Fruit fly (Drosophila melanogaster) whole organism, embryonic: ENCODE results near the gene CG10761.

Experiments used
- B-H1 ChIP-seq: fragments of 200-800 bp; sonication (Bioruptor generic); IDR thresholded peaks from 3 replicates; pipeline ENCODE4 v1.3.6; 2022; ENCODE audit warnings: missing biosample characterization, missing genetic modification characterization
- Bgb ChIP-seq: fragments of 200-800 bp; sonication (Bioruptor generic); IDR thresholded peaks from 2 replicates; pipeline ENCODE4 v1.3.6; 2022; ENCODE audit warnings: missing biosample characterization, missing genetic modification characterization; ENCODE audit not compliant: partially characterized antibody
- C15 ChIP-seq: fragments of 200-800 bp; sonication (Bioruptor generic); IDR thresholded peaks from 3 replicates; pipeline ENCODE4 v1.3.6; 2022; ENCODE audit warnings: missing biosample characterization, missing genetic modification characterization
- CG1024 ChIP-seq: fragments of 200-800 bp; sonication (Bioruptor generic); IDR thresholded peaks from 2 replicates; pipeline ENCODE4 v1.3.6; 2022; ENCODE audit warnings: missing biosample characterization, missing genetic modification characterization
- CG10267 ChIP-seq: fragments of 200-800 bp; sonication (Bioruptor generic); optimal IDR thresholded peaks from 2 replicates; lab custom pipeline; 2018; ENCODE audit warnings: missing biosample characterization, mild to moderate bottlenecking, missing genetic modification characterization, moderate library complexity
- CG11093 ChIP-seq: fragments of 200-800 bp; sonication (Bioruptor generic); IDR thresholded peaks from 3 replicates; pipeline ENCODE4 v1.3.6; 2022; ENCODE audit warnings: missing biosample characterization, missing genetic modification characterization
- CG11456 ChIP-seq: fragments of 200-800 bp; sonication (Bioruptor generic); IDR thresholded peaks from 3 replicates; pipeline ENCODE4 v1.3.6; 2022; ENCODE audit warnings: missing biosample characterization, missing genetic modification characterization
- CG14710 ChIP-seq: fragments of 200-800 bp; sonication (Bioruptor generic); optimal IDR thresholded peaks from 3 replicates; lab custom pipeline; 2019; ENCODE audit warnings: missing biosample characterization, mild to moderate bottlenecking, missing genetic modification characterization, moderate library complexity
- CG14965 ChIP-seq: fragments of 200-800 bp; sonication (Bioruptor generic); optimal IDR thresholded peaks from 2 replicates; lab custom pipeline; 2016; ENCODE audit warnings: missing biosample characterization, missing genetic modification characterization, borderline replicate concordance
- CG15073 ChIP-seq: fragments of 200-800 bp; sonication (Bioruptor generic); optimal IDR thresholded peaks from 2 replicates; lab custom pipeline; 2016; ENCODE audit warnings: missing biosample characterization, missing genetic modification characterization
- CG17912 ChIP-seq: fragments of 200-800 bp; sonication (Bioruptor generic); optimal IDR thresholded peaks from 2 replicates; lab custom pipeline; 2018; ENCODE audit warnings: missing biosample characterization, mild to moderate bottlenecking, missing genetic modification characterization
- CG1832 ChIP-seq: fragments of 200-800 bp; sonication (Bioruptor generic); optimal IDR thresholded peaks from 2 replicates; lab custom pipeline; 2017; ENCODE audit warnings: missing biosample characterization, mild to moderate bottlenecking, missing genetic modification characterization, inconsistent platforms
- CG2712 ChIP-seq: fragments of 200-800 bp; optimal IDR thresholded peaks from 3 replicates; lab custom pipeline; 2019; ENCODE audit warnings: missing biosample characterization, mild to moderate bottlenecking, missing genetic modification characterization, moderate library complexity
- CG30403 ChIP-seq: fragments of 200-800 bp; sonication (Bioruptor generic); optimal IDR thresholded peaks from 3 replicates; lab custom pipeline; 2016; ENCODE audit warnings: missing biosample characterization, missing genetic modification characterization
- CG31365 ChIP-seq: fragments of 200-800 bp; sonication (Bioruptor generic); optimal IDR thresholded peaks from 2 replicates; lab custom pipeline; 2018; ENCODE audit warnings: missing biosample characterization, mild to moderate bottlenecking, missing genetic modification characterization
- CG32767 ChIP-seq: fragments of 200-800 bp; sonication (Bioruptor generic); IDR thresholded peaks from 2 replicates; pipeline ENCODE4 v1.3.6; 2022; ENCODE audit warnings: missing biosample characterization, missing genetic modification characterization
- CG3995 ChIP-seq: fragments of 200-800 bp; sonication (Bioruptor generic); optimal IDR thresholded peaks from 3 replicates; lab custom pipeline; 2016; ENCODE audit warnings: missing biosample characterization, missing genetic modification characterization
- CG6175 ChIP-seq: fragments of 200-800 bp; sonication (Bioruptor generic); IDR thresholded peaks from 3 replicates; pipeline ENCODE4 v1.3.6; 2022; ENCODE audit warnings: missing biosample characterization, missing genetic modification characterization
- CG6854 ChIP-seq: fragments of 200-800 bp; sonication (Bioruptor generic); optimal IDR thresholded peaks from 3 replicates; lab custom pipeline; 2017; ENCODE audit warnings: missing biosample characterization, mild to moderate bottlenecking, missing genetic modification characterization
- CG7786 ChIP-seq: fragments of 200-800 bp; sonication (Bioruptor generic); optimal IDR thresholded peaks from 2 replicates; lab custom pipeline; 2016; ENCODE audit warnings: missing biosample characterization, missing genetic modification characterization
- CG8359 ChIP-seq: fragments of 200-800 bp; sonication (Bioruptor generic); optimal IDR thresholded peaks from 2 replicates; lab custom pipeline; 2017; ENCODE audit warnings: missing biosample characterization, mild to moderate bottlenecking, missing genetic modification characterization, borderline replicate concordance
- Camta ChIP-seq: fragments of 200-800 bp; sonication (Bioruptor generic); optimal IDR thresholded peaks from 2 replicates; lab custom pipeline; 2016; ENCODE audit warnings: missing biosample characterization, missing genetic modification characterization
- Dp ChIP-seq: fragments of 200-800 bp; sonication (Bioruptor generic); optimal IDR thresholded peaks from 2 replicates; lab custom pipeline; 2018; ENCODE audit warnings: missing biosample characterization, mild to moderate bottlenecking, missing genetic modification characterization, moderate library complexity
- Fer2 ChIP-seq: fragments of 200-800 bp; sonication (Bioruptor generic); optimal IDR thresholded peaks from 2 replicates; lab custom pipeline; 2018; ENCODE audit warnings: missing biosample characterization, mild to moderate bottlenecking, missing genetic modification characterization, moderate library complexity
- Fer3 ChIP-seq: fragments of 200-800 bp; sonication (Bioruptor generic); optimal IDR thresholded peaks from 2 replicates; lab custom pipeline; 2018; ENCODE audit warnings: missing biosample characterization, mild to moderate bottlenecking, missing genetic modification characterization, moderate library complexity
- H15 ChIP-seq: fragments of 200-800 bp; sonication (Bioruptor generic); IDR thresholded peaks from 3 replicates; pipeline ENCODE4 v1.3.6; 2022; ENCODE audit warnings: missing biosample characterization, missing genetic modification characterization
- HLH4C ChIP-seq: fragments of 200-800 bp; sonication (Bioruptor generic); IDR thresholded peaks from 3 replicates; pipeline ENCODE4 v1.3.6; 2022; ENCODE audit warnings: missing biosample characterization, missing genetic modification characterization; ENCODE audit not compliant: partially characterized antibody
- Hr3 ChIP-seq: fragments of 200-800 bp; sonication (Bioruptor generic); optimal IDR thresholded peaks from 3 replicates; lab custom pipeline; 2016; ENCODE audit warnings: missing biosample characterization, missing genetic modification characterization
- Kr ChIP-seq: fragments of 200-800 bp; sonication (Bioruptor generic); optimal IDR thresholded peaks from 2 replicates; lab custom pipeline; 2017; ENCODE audit warnings: missing biosample characterization, mild to moderate bottlenecking, missing genetic modification characterization
- MBD-R2 ChIP-seq: fragments of 200-800 bp; sonication (Bioruptor generic); IDR thresholded peaks from 2 replicates; pipeline ENCODE4 v1.3.6; 2022; ENCODE audit warnings: missing biosample characterization, missing genetic modification characterization
- Mes4 ChIP-seq: fragments of 200-800 bp; sonication (Bioruptor generic); optimal IDR thresholded peaks from 2 replicates; lab custom pipeline; 2016; ENCODE audit warnings: missing biosample characterization, missing genetic modification characterization
- NK7.1 ChIP-seq: fragments of 200-800 bp; sonication (Bioruptor generic); optimal IDR thresholded peaks from 3 replicates; lab custom pipeline; 2016; ENCODE audit warnings: missing biosample characterization, missing genetic modification characterization
- Oaz ChIP-seq: fragments of 200-800 bp; sonication (Bioruptor generic); IDR thresholded peaks from 2 replicates; pipeline ENCODE4 v1.3.6; 2022; ENCODE audit warnings: missing biosample characterization, missing genetic modification characterization
- PHDP ChIP-seq: fragments of 200-800 bp; sonication (Bioruptor generic); optimal IDR thresholded peaks from 3 replicates; lab custom pipeline; 2018; ENCODE audit warnings: missing biosample characterization, mild to moderate bottlenecking, missing genetic modification characterization, moderate library complexity
- Spps ChIP-seq: fragments of 200-800 bp; sonication (Bioruptor generic); optimal IDR thresholded peaks from 2 replicates; lab custom pipeline; 2018; ENCODE audit warnings: missing biosample characterization, mild to moderate bottlenecking, missing genetic modification characterization
- caup ChIP-seq: fragments of 200-800 bp; sonication (Bioruptor generic); optimal IDR thresholded peaks from 3 replicates; lab custom pipeline; 2017; ENCODE audit warnings: missing biosample characterization, mild to moderate bottlenecking, missing genetic modification characterization, moderate library complexity; ENCODE audit not compliant: severe bottlenecking
- croc ChIP-seq: fragments of 200-800 bp; sonication (Bioruptor generic); conservative IDR thresholded peaks from 3 replicates; pipeline ENCODE4 v1.3.6; 2022; ENCODE audit warnings: missing biosample characterization, missing genetic modification characterization
- dati ChIP-seq: fragments of 200-800 bp; sonication (Bioruptor generic); IDR thresholded peaks from 2 replicates; pipeline ENCODE4 v1.3.6; 2022; ENCODE audit warnings: missing biosample characterization, missing genetic modification characterization
- fru ChIP-seq: fragments of >200 bp; optimal IDR thresholded peaks from 2 replicates; lab custom pipeline; 2017
- her ChIP-seq: fragments of 200-800 bp; sonication (Bioruptor generic); optimal IDR thresholded peaks from 2 replicates; lab custom pipeline; 2016; ENCODE audit warnings: missing biosample characterization, missing genetic modification characterization
- knrl ChIP-seq: fragments of 200-800 bp; sonication (Bioruptor generic); IDR thresholded peaks from 3 replicates; pipeline ENCODE4 v1.3.6; 2022; ENCODE audit warnings: missing biosample characterization, missing genetic modification characterization; ENCODE audit not compliant: partially characterized antibody
- pho ChIP-seq: fragments of 200-800 bp; sonication (Bioruptor generic); optimal IDR thresholded peaks from 2 replicates; lab custom pipeline; 2016; ENCODE audit warnings: missing biosample characterization, missing genetic modification characterization
- pros ChIP-seq: fragments of 200-800 bp; sonication (Bioruptor generic); optimal IDR thresholded peaks from 3 replicates; lab custom pipeline; 2019; ENCODE audit warnings: missing biosample characterization, mild to moderate bottlenecking, missing genetic modification characterization, moderate library complexity
- ro ChIP-seq: fragments of 200-800 bp; sonication (Bioruptor generic); IDR thresholded peaks from 2 replicates; pipeline ENCODE4 v1.3.6; 2022; ENCODE audit warnings: missing biosample characterization, missing genetic modification characterization
- sens ChIP-seq: fragments of 200-800 bp; sonication (Bioruptor generic); peaks from one replicate; lab custom pipeline; 2016; ENCODE audit warnings: missing biosample characterization, missing genetic modification characterization
- slou ChIP-seq: fragments of 200-800 bp; sonication (Bioruptor generic); optimal IDR thresholded peaks from 3 replicates; lab custom pipeline; 2016; ENCODE audit warnings: missing biosample characterization, missing genetic modification characterization
- trem ChIP-seq: fragments of 200-800 bp; optimal IDR thresholded peaks from 3 replicates; lab custom pipeline; 2019; ENCODE audit warnings: missing biosample characterization, mild to moderate bottlenecking, missing genetic modification characterization, moderate library complexity
- wek ChIP-seq: fragments of 200-800 bp; sonication (Bioruptor generic); optimal IDR thresholded peaks from 3 replicates; lab custom pipeline; 2018; ENCODE audit warnings: missing biosample characterization, mild to moderate bottlenecking, missing genetic modification characterization, moderate library complexity
- yki ChIP-seq: fragments of >200 bp; optimal IDR thresholded peaks from 3 replicates; lab custom pipeline; 2018
- zen ChIP-seq: fragments of 200-800 bp; sonication (Bioruptor generic); optimal IDR thresholded peaks from 3 replicates; lab custom pipeline; 2018; ENCODE audit warnings: missing biosample characterization, mild to moderate bottlenecking, missing genetic modification characterization, moderate library complexity

Gene CG10761

DNA sequence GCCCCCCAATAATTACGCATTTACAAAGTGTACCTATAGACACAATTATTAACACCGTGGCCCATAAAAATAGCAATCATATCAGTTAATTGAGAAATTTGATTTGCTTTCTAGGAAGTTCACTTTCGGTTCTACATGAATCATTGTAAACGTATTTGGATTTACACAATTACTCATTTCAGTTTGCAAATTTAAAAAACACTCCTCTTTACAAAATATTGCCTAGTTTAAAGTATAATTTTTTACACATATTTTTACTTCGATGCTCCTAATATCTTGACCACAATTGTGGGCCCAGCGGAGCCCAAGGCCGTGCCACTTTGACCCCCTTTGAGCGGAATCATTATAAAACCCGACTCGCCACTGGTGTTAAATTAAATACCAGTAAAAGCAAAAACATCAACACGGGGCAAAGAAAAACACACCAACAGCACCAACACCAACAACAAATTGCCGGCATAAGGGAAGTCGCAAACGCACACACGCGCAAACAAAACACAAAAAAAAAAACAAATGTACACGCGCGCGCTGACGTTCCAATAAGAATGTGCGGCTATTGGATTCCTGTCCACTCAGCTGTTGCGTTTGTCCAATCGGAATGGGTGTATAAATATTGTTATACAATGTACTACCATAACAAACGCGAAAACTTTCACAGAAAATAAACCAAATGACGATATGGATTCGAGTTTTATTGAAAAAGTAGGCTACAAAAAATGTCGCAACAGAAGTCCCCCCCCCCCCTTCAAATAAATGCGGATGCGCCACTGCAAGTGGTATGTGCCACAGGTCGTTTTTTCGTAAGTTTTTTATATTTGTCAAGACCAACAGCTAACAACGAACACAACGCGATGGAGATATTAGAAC, 47.9 kb downstream of the CG10761 start (continued):
- TF ChIP-seq CG10267 (tag; lab: Kevin White, UChicago): peak; percentile 39
- TF ChIP-seq CG11456: no peak
- TF ChIP-seq Fer2 (tag; lab: Kevin White, UChicago): peak; percentile 19
- TF ChIP-seq CG11093 (GFP tag; lab: Robert Waterston, UW): no peak
- TF ChIP-seq trem: peak; percentile 5
- no peak for TF ChIP-seq CG6175 (GFP tag; lab: Robert Waterston, UW)
- no peak for TF ChIP-seq knrl (GFP tag; lab: Robert Waterston, UW)
- TF ChIP-seq yki (lab: Kevin White, UChicago): no peak
- peak; percentile 36; the same call in 2 of the 3 replicates for TF ChIP-seq B-H1 (GFP tag; lab: Robert Waterston, UW)
- TF ChIP-seq Mes4 (GFP tag; lab: Kevin White, UChicago): peak; percentile 47
- peak; percentile 11 for TF ChIP-seq Camta (GFP tag; lab: Kevin White, UChicago)
- peak; percentile 30 for TF ChIP-seq NK7.1
- TF ChIP-seq zen (tag; lab: Kevin White, UChicago): peak; percentile 13
- TF ChIP-seq CG31365 (tag; lab: Kevin White, UChicago): peak; percentile 20
- TF ChIP-seq Kr (GFP tag; lab: Kevin White, UChicago): no peak
- TF ChIP-seq CG7786 (GFP tag; lab: Kevin White, UChicago): peak; percentile 65
- no peak for TF ChIP-seq pros (GFP tag; lab: Kevin White, UChicago)
- TF ChIP-seq Fer3 (tag; lab: Kevin White, UChicago): peak; percentile 71
- peak; percentile 52 for TF ChIP-seq her (GFP tag; lab: Kevin White, UChicago)
- no peak for TF ChIP-seq ro (GFP tag; lab: Robert Waterston, UW)
- peak; percentile 57 for TF ChIP-seq CG30403 (GFP tag; lab: Kevin White, UChicago)
- TF ChIP-seq CG8359 (GFP tag; lab: Kevin White, UChicago): no peak
- TF ChIP-seq Bgb (GFP tag; lab: Robert Waterston, UW): no peak
- no peak for TF ChIP-seq CG14965
- TF ChIP-seq Dp (GFP tag; lab: Kevin White, UChicago): no peak
- TF ChIP-seq slou (GFP tag; lab: Kevin White, UChicago): no peak
- TF ChIP-seq CG1024: no peak
- no peak for TF ChIP-seq C15 (GFP tag; lab: Robert Waterston, UW)
- no peak for TF ChIP-seq CG15073 (GFP tag; lab: Kevin White, UChicago)
- no peak for TF ChIP-seq croc (GFP tag; lab: Robert Waterston, UW)
- TF ChIP-seq fru (lab: Kevin White, UChicago): no peak
- no peak for TF ChIP-seq HLH4C (GFP tag; lab: Robert Waterston, UW)
- no peak for TF ChIP-seq Hr3 (GFP tag; lab: Kevin White, UChicago)
- peak; percentile 56 for TF ChIP-seq CG2712 (tag; lab: Kevin White, UChicago)
- peak; percentile 31; the same call in 1 of the 2 replicates for TF ChIP-seq Oaz
- peak; percentile 59 for TF ChIP-seq CG6854 (GFP tag; lab: Kevin White, UChicago)
- no peak for TF ChIP-seq CG1832
- TF ChIP-seq pho (GFP tag; lab: Kevin White, UChicago): peak; percentile 74
- TF ChIP-seq CG14710 (tag; lab: Kevin White, UChicago): peak; percentile 7
- TF ChIP-seq Spps (tag; lab: Kevin White, UChicago): no peak
- TF ChIP-seq dati (GFP tag; lab: Robert Waterston, UW): no peak
- peak; percentile 75 for TF ChIP-seq PHDP (tag; lab: Kevin White, UChicago)
- peak; percentile 67 for TF ChIP-seq sens
- no peak for TF ChIP-seq CG17912 (GFP tag; lab: Kevin White, UChicago)
- peak; percentile 67 for TF ChIP-seq caup
- no peak; the same call in 1 of the 2 replicates for TF ChIP-seq MBD-R2 (GFP tag; lab: Robert Waterston, UW)
- TF ChIP-seq CG32767 (GFP tag; lab: Robert Waterston, UW): 0 out of 2 replicates have a peak, but pooled peaks have one; percentile 45
- no peak for TF ChIP-seq H15 (GFP tag; lab: Robert Waterston, UW)
- no peak for TF ChIP-seq wek (GFP tag; lab: Kevin White, UChicago)
- no peak for TF ChIP-seq CG3995
